Worm (Caenorhabditis elegans) whole organism, early embryonic: ENCODE results near the gene F07F6.2.

ENCODE experiments used
- B0310.2 ChIP-seq: sonication (generic microtip); optimal IDR thresholded peaks from 2 replicates; lab custom pipeline; 2016; ENCODE audit warnings: mild to moderate bottlenecking, missing genetic modification characterization, missing compliant biosample characterization
- F13C5.2 ChIP-seq: sonication (generic microtip); optimal IDR thresholded peaks from 2 replicates; lab custom pipeline; 2017; ENCODE audit warnings: mild to moderate bottlenecking, missing genetic modification characterization, inconsistent platforms, missing compliant biosample characterization
- aly-1 ChIP-seq: sonication (generic microtip); optimal IDR thresholded peaks from 2 replicates; lab custom pipeline; 2016; ENCODE audit warnings: missing genetic modification characterization, missing compliant biosample characterization
- ama-1 ChIP-seq: fragments of 150-350 bp; optimal IDR thresholded peaks from 2 replicates; lab custom pipeline; 2014
- ceh-13 ChIP-seq: fragments of 200-800 bp; sonication (Bioruptor generic); optimal IDR thresholded peaks from 2 replicates; lab custom pipeline; 2018; ENCODE audit warnings: mild to moderate bottlenecking, missing genetic modification characterization, missing compliant biosample characterization
- ceh-36 ChIP-seq: sonication (generic microtip); optimal IDR thresholded peaks from 2 replicates; lab custom pipeline; 2016; ENCODE audit warnings: missing genetic modification characterization, inconsistent platforms, missing compliant biosample characterization
- ets-7 ChIP-seq: sonication (generic microtip); optimal IDR thresholded peaks from 2 replicates; lab custom pipeline; 2016; ENCODE audit warnings: missing genotype, missing genetic modification characterization, missing compliant biosample characterization
- flt-1 ChIP-seq: fragments of 200-800 bp; sonication (Bioruptor generic); IDR thresholded peaks from 2 replicates; pipeline ENCODE4 v1.3.6; 2022; ENCODE audit warnings: missing genetic modification characterization, missing compliant biosample characterization
- hmbx-1 ChIP-seq: sonication (generic microtip); optimal IDR thresholded peaks from 2 replicates; lab custom pipeline; 2016; ENCODE audit warnings: mild to moderate bottlenecking, missing genetic modification characterization, missing compliant biosample characterization
- hmg-4 ChIP-seq: fragments of 200-800 bp; sonication (Bioruptor generic); optimal IDR thresholded peaks from 2 replicates; lab custom pipeline; 2018; ENCODE audit warnings: mild to moderate bottlenecking, missing genetic modification characterization, missing compliant biosample characterization
- hnd-1 ChIP-seq: sonication (generic microtip); optimal IDR thresholded peaks from 2 replicates; lab custom pipeline; 2016; ENCODE audit warnings: missing genetic modification characterization, missing compliant biosample characterization
- pes-1 ChIP-seq: fragments of 200-800 bp; sonication (Bioruptor generic); IDR thresholded peaks from 2 replicates; pipeline ENCODE4 v1.3.6; 2022; ENCODE audit warnings: missing genetic modification reagents, missing genetic modification characterization, missing compliant biosample characterization
- scrt-1 ChIP-seq: fragments of 200-800 bp; sonication (Bioruptor generic); IDR thresholded peaks from 2 replicates; pipeline ENCODE4 v1.3.6; 2022; ENCODE audit warnings: missing genetic modification characterization, missing compliant biosample characterization
- sea-1 ChIP-seq: fragments of 200-800 bp; sonication (Bioruptor generic); conservative IDR thresholded peaks from 2 replicates; pipeline ENCODE4 v1.3.6; 2022; ENCODE audit warnings: missing genetic modification characterization, missing compliant biosample characterization
- tbx-11 ChIP-seq: fragments of 200-800 bp; sonication (Bioruptor generic); IDR thresholded peaks from 2 replicates; pipeline ENCODE4 v1.3.6; 2022; ENCODE audit warnings: missing genetic modification characterization, missing compliant biosample characterization
- tbx-37 ChIP-seq: fragments of 200-800 bp; sonication (Bioruptor generic); conservative IDR thresholded peaks from 2 replicates; pipeline ENCODE4 v1.3.6; 2022; ENCODE audit warnings: missing genetic modification reagents, missing genetic modification characterization, missing compliant biosample characterization
- tra-4 ChIP-seq: sonication (generic microtip); optimal IDR thresholded peaks from 2 replicates; lab custom pipeline; 2017; ENCODE audit warnings: missing genetic modification characterization, missing compliant biosample characterization

Gene F07F6.2

DNA sequence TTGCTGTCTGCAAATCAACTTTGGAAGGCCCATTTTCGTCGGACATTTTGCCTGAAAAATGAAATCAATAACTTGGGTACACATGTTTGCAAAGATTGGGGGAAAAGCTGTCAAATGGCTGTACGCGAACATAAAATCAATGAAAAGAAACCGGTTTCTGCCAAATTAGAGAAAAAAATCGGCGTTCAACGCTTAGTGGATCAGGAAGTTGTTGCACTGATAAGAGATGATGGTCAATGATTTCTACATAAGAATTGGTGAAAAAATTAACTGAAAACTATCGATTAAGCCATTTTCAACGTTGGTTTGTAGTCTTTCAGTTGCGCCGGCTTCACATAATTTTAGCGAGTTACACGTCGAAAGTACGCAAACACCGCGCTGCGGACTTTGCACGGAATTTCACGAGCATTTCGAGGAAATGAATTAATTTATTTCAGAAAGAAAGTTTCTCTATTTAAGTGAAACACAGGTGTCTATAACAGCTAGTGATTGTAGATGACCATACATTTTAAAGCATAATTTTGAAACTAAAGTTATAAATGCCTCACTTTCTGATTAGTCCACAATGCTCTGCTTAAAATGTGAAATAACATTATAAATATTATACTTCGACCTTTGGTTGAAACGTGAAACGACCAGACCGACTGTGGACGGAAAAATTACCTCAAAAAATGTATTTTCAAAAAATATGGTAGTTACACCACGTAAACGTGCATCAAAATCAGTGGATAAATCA, at the start of gene F07F6.2, which contains the start of gene F07F6.4:
Gene F07F6.2, plus strand, starts transcription at position 686 of the 736 bp plus-strand sequence.
Gene F07F6.4, minus strand, starts transcription at position 51 of the 736 bp plus-strand sequence.
- TF ChIP-seq tra-4 (tag; lab: Kevin White, UChicago) (no peak), F13C5.2 (peak; percentile 9)

DNA sequence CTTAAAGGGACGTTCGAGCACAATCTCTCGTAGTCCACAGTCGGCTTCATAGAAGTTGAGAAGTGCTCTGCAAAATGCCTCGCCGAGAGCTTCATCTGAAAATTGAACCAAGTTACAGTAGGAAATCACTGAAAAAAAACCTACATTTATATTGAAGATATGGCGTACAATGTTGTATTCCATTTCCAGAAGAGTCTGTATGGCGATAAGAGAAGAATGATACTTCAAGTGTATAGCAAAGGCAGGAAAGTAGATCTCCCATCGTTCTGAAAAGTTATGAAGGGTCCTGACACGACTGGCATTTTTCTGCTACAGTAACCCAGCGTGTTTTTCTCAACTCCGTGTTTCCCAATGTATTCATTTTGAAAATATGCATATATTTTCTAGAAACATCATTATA, 45.7 kb upstream of the F07F6.2 start:
- TF ChIP-seq F13C5.2 (no peak), ets-7 (tag; lab: Kevin White, UChicago) (no peak), hnd-1 (tag; lab: Kevin White, UChicago) (no peak), tra-4 (tag; lab: Kevin White, UChicago) (no peak), ceh-36 (tag; lab: Kevin White, UChicago) (no peak), flt-1 (GFP tag; lab: Robert Waterston, UW) (no peak), hmbx-1 (tag; lab: Kevin White, UChicago) (no peak), pes-1 (GFP tag; lab: Robert Waterston, UW) (no peak)

- TF ChIP-seq tra-4 (tag; lab: Kevin White, UChicago) (no peak), tbx-11 (no peak), ceh-36 (tag; lab: Kevin White, UChicago) (no peak), B0310.2 (no peak), F13C5.2 (no peak), scrt-1 (GFP tag; lab: Robert Waterston, UW) (no peak), ets-7 (tag; lab: Kevin White, UChicago) (no peak), pes-1 (GFP tag; lab: Robert Waterston, UW) (no peak), ceh-13 (GFP tag; lab: Kevin White, UChicago) (no peak), hnd-1 (tag; lab: Kevin White, UChicago) (no peak), hmg-4 (no peak), aly-1 (tag; lab: Kevin White, UChicago) (no peak), ama-1 (lab: Kevin White, UChicago) (no peak)
Observed at ce11 chrII:5387217-5387616, 42.8 kb upstream of the F07F6.2 start, which contains the start of gene ccpp-6. TSS of gene ccpp-6 (minus strand) at chrII:5387317.

ce11 chrII:5388786-5389421, 41.1 kb upstream of the F07F6.2 start, which contains the start of gene rsp-4:
TSS of gene rsp-4 (minus strand) at chrII:5388836.
- TF ChIP-seq sea-1 (no peak), hmbx-1 (tag; lab: Kevin White, UChicago) (no peak), scrt-1 (GFP tag; lab: Robert Waterston, UW) (no peak), B0310.2 (no peak), ets-7 (tag; lab: Kevin White, UChicago) (no peak), hnd-1 (tag; lab: Kevin White, UChicago) (no peak), ama-1 (lab: Kevin White, UChicago) (no peak), pes-1 (GFP tag; lab: Robert Waterston, UW) (no peak), ceh-36 (tag; lab: Kevin White, UChicago) (no peak), aly-1 (tag; lab: Kevin White, UChicago) (no peak), flt-1 (GFP tag; lab: Robert Waterston, UW) (no peak), tra-4 (tag; lab: Kevin White, UChicago) (no peak), F13C5.2 (no peak), hmg-4 (no peak), ceh-13 (GFP tag; lab: Kevin White, UChicago) (no peak), tbx-11 (no peak), tbx-37 (GFP tag; lab: Robert Waterston, UW) (no peak)

- TF ChIP-seq ets-7 (tag; lab: Kevin White, UChicago) = peak; percentile 20
- no peak for TF ChIP-seq sea-1
- no peak for TF ChIP-seq ama-1 (lab: Kevin White, UChicago)
- no peak for TF ChIP-seq B0310.2
- TF ChIP-seq F13C5.2 = peak; percentile 56
- no peak for TF ChIP-seq hmg-4
- no peak for TF ChIP-seq flt-1 (GFP tag; lab: Robert Waterston, UW)
- no peak for TF ChIP-seq scrt-1 (GFP tag; lab: Robert Waterston, UW)
- TF ChIP-seq tra-4 (tag; lab: Kevin White, UChicago) = no peak
- TF ChIP-seq ceh-13 (GFP tag; lab: Kevin White, UChicago) = no peak
- TF ChIP-seq hnd-1 (tag; lab: Kevin White, UChicago) = no peak
- TF ChIP-seq tbx-37 (GFP tag; lab: Robert Waterston, UW) = peak; percentile 45; the same call in 1 of the 2 replicates
- peak; percentile 7 for TF ChIP-seq hmbx-1 (tag; lab: Kevin White, UChicago)
- peak; percentile 30 for TF ChIP-seq ceh-36 (tag; lab: Kevin White, UChicago)
- no peak for TF ChIP-seq tbx-11
- peak; percentile 66 for TF ChIP-seq pes-1 (GFP tag; lab: Robert Waterston, UW)
- TF ChIP-seq aly-1 (tag; lab: Kevin White, UChicago) = no peak
Observed at ce11 chrII:5389831-5390323, 40.1 kb upstream of the F07F6.2 start, which contains the start of gene ndx-6. TSS of gene ndx-6 (minus strand) at chrII:5389881.

- TF ChIP-seq sea-1 = no peak
- no peak for TF ChIP-seq tbx-11
- TF ChIP-seq hmbx-1 (tag; lab: Kevin White, UChicago) = no peak
- TF ChIP-seq tbx-37 (GFP tag; lab: Robert Waterston, UW) = no peak
- TF ChIP-seq ets-7 (tag; lab: Kevin White, UChicago) = no peak
- TF ChIP-seq ama-1 (lab: Kevin White, UChicago) = no peak
- no peak for TF ChIP-seq scrt-1 (GFP tag; lab: Robert Waterston, UW)
- TF ChIP-seq tra-4 (tag; lab: Kevin White, UChicago) = no peak
- TF ChIP-seq F13C5.2 = no peak
- TF ChIP-seq aly-1 (tag; lab: Kevin White, UChicago) = no peak
- TF ChIP-seq pes-1 (GFP tag; lab: Robert Waterston, UW) = no peak
- no peak for TF ChIP-seq flt-1 (GFP tag; lab: Robert Waterston, UW)
- TF ChIP-seq B0310.2 = no peak
Observed at ce11 chrII:5391447-5391846, 38.6 kb upstream of the F07F6.2 start.
